Fruit fly (Drosophila melanogaster) whole organism, embryonic: ENCODE results near the gene TM9SF3.

Experiments
- ATbp ChIP-seq: fragments of 200-800 bp; sonication (Bioruptor generic); optimal IDR thresholded peaks from 2 replicates; lab custom pipeline; 2017; ENCODE audit warnings: missing biosample characterization, mild to moderate bottlenecking, missing genetic modification characterization, missing genetic modification reagents
- Awh ChIP-seq: fragments of 200-800 bp; sonication (Bioruptor generic); IDR thresholded peaks from 2 replicates; pipeline ENCODE4, ENCODE4 v1.3.6; 2022; ENCODE audit warnings: missing biosample characterization, missing genetic modification characterization
- B-H2 ChIP-seq: fragments of 200-800 bp; sonication (Bioruptor generic); optimal IDR thresholded peaks from 2 replicates; lab custom pipeline; 2018; ENCODE audit warnings: missing biosample characterization, mild to moderate bottlenecking, missing genetic modification characterization
- CG1024 ChIP-seq: fragments of 200-800 bp; sonication (Bioruptor generic); IDR thresholded peaks from 2 replicates; pipeline ENCODE4 v1.3.6; 2022; ENCODE audit warnings: missing biosample characterization, missing genetic modification characterization
- CG10543 ChIP-seq: fragments of 200-800 bp; sonication (Bioruptor generic); optimal IDR thresholded peaks from 3 replicates; lab custom pipeline; 2017; ENCODE audit warnings: missing biosample characterization, mild to moderate bottlenecking, missing genetic modification characterization, moderate library complexity
- CG14710 ChIP-seq: fragments of 200-800 bp; sonication (Bioruptor generic); optimal IDR thresholded peaks from 3 replicates; lab custom pipeline; 2019; ENCODE audit warnings: missing biosample characterization, mild to moderate bottlenecking, missing genetic modification characterization, moderate library complexity
- CG15269 ChIP-seq: fragments of 200-800 bp; sonication (Bioruptor generic); optimal IDR thresholded peaks from 2 replicates; lab custom pipeline; 2018; ENCODE audit warnings: missing biosample characterization, mild to moderate bottlenecking, missing genetic modification characterization, moderate library complexity
- CG1529 ChIP-seq: fragments of 200-800 bp; sonication (Bioruptor generic); optimal IDR thresholded peaks from 3 replicates; lab custom pipeline; 2018; ENCODE audit warnings: missing biosample characterization, missing genetic modification characterization
- CG1603 ChIP-seq: fragments of 200-800 bp; sonication (Bioruptor generic); optimal IDR thresholded peaks from 2 replicates; lab custom pipeline; 2019; ENCODE audit warnings: missing biosample characterization, mild to moderate bottlenecking, missing genetic modification characterization, moderate library complexity
- CG17612 ChIP-seq: fragments of 200-800 bp; sonication (Bioruptor generic); IDR thresholded peaks from 2 replicates; pipeline ENCODE4 v1.3.6; 2022; ENCODE audit warnings: missing biosample characterization, missing genetic modification characterization
- CG17912 ChIP-seq: fragments of 200-800 bp; sonication (Bioruptor generic); optimal IDR thresholded peaks from 2 replicates; lab custom pipeline; 2018; ENCODE audit warnings: missing biosample characterization, mild to moderate bottlenecking, missing genetic modification characterization
- CG18011 ChIP-seq: fragments of 200-800 bp; sonication (Bioruptor generic); optimal IDR thresholded peaks from 2 replicates; lab custom pipeline; 2017; ENCODE audit warnings: missing biosample characterization, missing genetic modification characterization, mild to moderate bottlenecking, moderate library complexity, missing genotype
- CG18599 ChIP-seq: fragments of 200-800 bp; sonication (Bioruptor generic); optimal IDR thresholded peaks from 3 replicates; lab custom pipeline; 2017; ENCODE audit warnings: missing biosample characterization, missing genetic modification characterization, mild to moderate bottlenecking, moderate library complexity, missing genetic modification reagents
- CG2875 ChIP-seq: fragments of 200-800 bp; sonication (Bioruptor generic); optimal IDR thresholded peaks from 2 replicates; lab custom pipeline; 2017; ENCODE audit warnings: missing biosample characterization, mild to moderate bottlenecking, missing genetic modification characterization, missing genetic modification reagents
- CG4360 ChIP-seq: fragments of 200-800 bp; sonication (Bioruptor generic); IDR thresholded peaks from 2 replicates; pipeline ENCODE4 v1.3.6; 2022; ENCODE audit warnings: missing biosample characterization, missing genetic modification characterization
- CG6272 ChIP-seq: fragments of 200-800 bp; sonication (Bioruptor generic); IDR thresholded peaks from 2 replicates; pipeline ENCODE4 v1.3.6; 2022; ENCODE audit warnings: missing biosample characterization, missing genetic modification characterization
- CG6854 ChIP-seq: fragments of 200-800 bp; sonication (Bioruptor generic); optimal IDR thresholded peaks from 3 replicates; lab custom pipeline; 2017; ENCODE audit warnings: missing biosample characterization, mild to moderate bottlenecking, missing genetic modification characterization
- CG8089 ChIP-seq: fragments of 200-800 bp; sonication (Bioruptor generic); optimal IDR thresholded peaks from 3 replicates; lab custom pipeline; 2016; ENCODE audit warnings: missing biosample characterization, missing genetic modification characterization
- CHES-1-like ChIP-seq: fragments of 200-800 bp; sonication (Bioruptor generic); optimal IDR thresholded peaks from 2 replicates; lab custom pipeline; 2016; ENCODE audit warnings: missing biosample characterization, missing genetic modification characterization
- CrebB ChIP-seq: fragments of 200-800 bp; sonication (Bioruptor generic); optimal IDR thresholded peaks from 3 replicates; lab custom pipeline; 2018; ENCODE audit warnings: missing biosample characterization, mild to moderate bottlenecking, missing genetic modification characterization
- Dad ChIP-seq: fragments of 200-800 bp; sonication (Bioruptor generic); optimal IDR thresholded peaks from 3 replicates; lab custom pipeline; 2016; ENCODE audit warnings: missing biosample characterization, missing genetic modification characterization
- Deaf1 ChIP-seq: fragments of 200-800 bp; optimal IDR thresholded peaks from 3 replicates; lab custom pipeline; 2019; ENCODE audit warnings: missing biosample characterization, mild to moderate bottlenecking, missing genetic modification characterization, moderate library complexity
- Ets97D ChIP-seq: fragments of 200-800 bp; sonication (Bioruptor generic); optimal IDR thresholded peaks from 3 replicates; lab custom pipeline; 2016; ENCODE audit warnings: missing biosample characterization, missing genetic modification characterization
- H15 ChIP-seq: fragments of 200-800 bp; sonication (Bioruptor generic); IDR thresholded peaks from 3 replicates; pipeline ENCODE4 v1.3.6; 2022; ENCODE audit warnings: missing biosample characterization, missing genetic modification characterization
- Lhr ChIP-seq: fragments of 200-800 bp; sonication (Bioruptor generic); optimal IDR thresholded peaks from 3 replicates; lab custom pipeline; 2017; ENCODE audit warnings: mild to moderate bottlenecking, missing biosample characterization, missing genetic modification reagents, missing genetic modification characterization
- MTF-1 ChIP-seq: fragments of 200-800 bp; sonication (Bioruptor generic); optimal IDR thresholded peaks from 2 replicates; lab custom pipeline; 2018; ENCODE audit warnings: missing biosample characterization, mild to moderate bottlenecking, missing genetic modification characterization, borderline replicate concordance
- Nf-YC ChIP-seq: fragments of 200-800 bp; optimal IDR thresholded peaks from 3 replicates; lab custom pipeline; 2019; ENCODE audit warnings: missing biosample characterization, mild to moderate bottlenecking, missing genetic modification characterization, moderate library complexity
- Sry-δ ChIP-seq: fragments of 200-800 bp; sonication (Bioruptor generic); optimal IDR thresholded peaks from 2 replicates; lab custom pipeline; 2016; ENCODE audit warnings: missing biosample characterization, missing genetic modification characterization
- Ssrp ChIP-seq: fragments of 200-800 bp; sonication (Bioruptor generic); optimal IDR thresholded peaks from 2 replicates; lab custom pipeline; 2018; ENCODE audit warnings: missing biosample characterization, mild to moderate bottlenecking, missing genetic modification characterization, moderate library complexity
- Trl ChIP-seq, 3 experiments: fragments of >200 bp in 2 of 3; fragments of 200-800 bp in 1 of 3; sonication (Bioruptor generic) in 1 of 3; optimal IDR thresholded peaks; 2 replicates in 1 of 3; 3 replicates in 2 of 3; lab custom pipeline; 2016 to 2017; ENCODE audit warnings: missing biosample characterization in 1 of 3, missing genetic modification characterization in 1 of 3
- abd-A ChIP-seq: fragments of 200-800 bp; sonication (Bioruptor generic); optimal IDR thresholded peaks from 3 replicates; lab custom pipeline; 2019; ENCODE audit warnings: missing biosample characterization, mild to moderate bottlenecking, missing genetic modification characterization, moderate library complexity
- amos ChIP-seq: fragments of 200-800 bp; sonication (Bioruptor generic); IDR thresholded peaks from 2 replicates; pipeline ENCODE4 v1.3.6; 2022; ENCODE audit warnings: missing biosample characterization, missing genetic modification characterization; ENCODE audit not compliant: partially characterized antibody
- chinmo ChIP-seq: fragments of 200-800 bp; sonication (Bioruptor generic); IDR thresholded peaks from 4 replicates; pipeline ENCODE4 v1.3.6; 2022; ENCODE audit warnings: missing biosample characterization, missing genetic modification characterization; ENCODE audit not compliant: partially characterized antibody
- croc ChIP-seq: fragments of 200-800 bp; sonication (Bioruptor generic); conservative IDR thresholded peaks from 3 replicates; pipeline ENCODE4 v1.3.6; 2022; ENCODE audit warnings: missing biosample characterization, missing genetic modification characterization
- crp ChIP-seq, 2 experiments: fragments of 200-800 bp; sonication (Bioruptor generic); optimal IDR thresholded peaks; 2 replicates in 1 of 2; 3 replicates in 1 of 2; lab custom pipeline; 2017; ENCODE audit warnings: missing biosample characterization in 2 of 2, missing genetic modification characterization in 2 of 2, mild to moderate bottlenecking in 1 of 2, moderate library complexity in 1 of 2
- disco-r ChIP-seq: fragments of 200-800 bp; sonication (Bioruptor generic); optimal IDR thresholded peaks from 2 replicates; lab custom pipeline; 2016; ENCODE audit warnings: missing biosample characterization, missing genetic modification characterization
- emc ChIP-seq: fragments of 200-800 bp; sonication (Bioruptor generic); optimal IDR thresholded peaks from 2 replicates; lab custom pipeline; 2016; ENCODE audit warnings: missing biosample characterization, missing genetic modification characterization
- fd64A ChIP-seq: fragments of 200-800 bp; sonication (Bioruptor generic); optimal IDR thresholded peaks from 3 replicates; lab custom pipeline; 2018; ENCODE audit warnings: missing biosample characterization, mild to moderate bottlenecking, missing genetic modification characterization
- ftz-f1 ChIP-seq: fragments of 200-800 bp; sonication (Bioruptor generic); optimal IDR thresholded peaks from 2 replicates; lab custom pipeline; 2016; ENCODE audit warnings: missing biosample characterization, missing genetic modification characterization
- gsb-n ChIP-seq: fragments of 200-800 bp; sonication (Bioruptor generic); optimal IDR thresholded peaks from 3 replicates; lab custom pipeline; 2018; ENCODE audit warnings: missing biosample characterization, mild to moderate bottlenecking, missing genetic modification characterization
- inv ChIP-seq: fragments of 200-800 bp; sonication (Bioruptor generic); IDR thresholded peaks from 2 replicates; pipeline ENCODE4 v1.3.6; 2022; ENCODE audit warnings: missing biosample characterization, missing genetic modification characterization; ENCODE audit not compliant: partially characterized antibody
- luna ChIP-seq: fragments of 200-800 bp; sonication (Bioruptor generic); optimal IDR thresholded peaks from 2 replicates; lab custom pipeline; 2016; ENCODE audit warnings: missing biosample characterization, missing genetic modification characterization
- mld ChIP-seq: fragments of 200-800 bp; sonication (Bioruptor generic); IDR thresholded peaks from 3 replicates; pipeline ENCODE4 v1.3.6; 2022; ENCODE audit warnings: missing biosample characterization, missing genetic modification characterization; ENCODE audit not compliant: partially characterized antibody
- salm ChIP-seq: fragments of 200-800 bp; sonication (Bioruptor generic); optimal IDR thresholded peaks from 2 replicates; lab custom pipeline; 2018; ENCODE audit warnings: missing biosample characterization, mild to moderate bottlenecking, missing genetic modification characterization
- schlank ChIP-seq: fragments of 200-800 bp; sonication (Bioruptor generic); optimal IDR thresholded peaks from 2 replicates; lab custom pipeline; 2018; ENCODE audit warnings: missing biosample characterization, mild to moderate bottlenecking, missing genetic modification characterization
- ssp ChIP-seq: fragments of 200-800 bp; sonication (Bioruptor generic); IDR thresholded peaks from 2 replicates; pipeline ENCODE4 v1.3.6; 2022; ENCODE audit warnings: missing biosample characterization, missing genetic modification characterization
- sug ChIP-seq: fragments of 200-800 bp; optimal IDR thresholded peaks from 2 replicates; lab custom pipeline; 2019; ENCODE audit warnings: missing biosample characterization, mild to moderate bottlenecking, missing genetic modification characterization, moderate library complexity
- yki ChIP-seq: fragments of >200 bp; optimal IDR thresholded peaks from 3 replicates; lab custom pipeline; 2018

TM9SF3 gene

DNA sequence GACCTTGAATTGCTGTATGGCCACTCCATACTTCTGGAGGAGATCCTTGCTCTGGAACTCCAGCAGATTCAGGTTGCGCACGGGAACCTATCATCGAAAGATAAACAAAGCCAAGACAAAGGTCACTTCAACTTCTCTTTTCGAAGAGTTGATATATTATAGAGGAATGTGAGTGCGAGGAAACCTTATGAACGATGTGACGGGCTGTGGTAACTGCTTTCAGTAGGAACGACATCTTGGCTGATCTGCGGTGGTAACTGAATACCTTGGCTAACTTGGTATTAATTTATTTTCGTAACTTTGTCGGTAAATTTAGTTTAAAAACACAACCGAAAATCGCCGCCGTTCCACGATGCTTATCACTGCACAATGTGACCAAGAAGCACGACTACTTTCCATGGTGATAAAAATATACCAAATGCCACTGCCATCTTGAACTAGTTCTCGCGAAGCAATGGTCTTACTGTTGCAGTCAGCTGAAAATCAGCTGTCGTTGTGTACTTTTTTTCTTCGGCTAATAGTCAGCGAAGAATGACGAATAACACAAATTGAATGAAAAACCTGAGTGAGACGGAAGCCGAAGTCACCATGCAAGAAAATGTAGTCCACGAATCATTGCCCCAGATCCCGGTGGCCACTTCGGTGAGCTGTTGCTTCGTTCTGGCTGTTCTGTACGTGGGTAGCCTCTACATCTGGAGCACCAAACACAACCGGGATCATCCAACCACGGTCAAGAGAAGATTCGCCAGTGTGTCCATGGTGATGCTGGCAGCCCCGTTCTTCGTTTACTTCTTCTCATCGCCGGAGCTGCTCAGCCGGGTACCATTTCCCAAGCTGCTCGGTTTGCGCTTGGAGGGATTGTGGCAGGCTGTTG, 40.2 kb downstream of the TM9SF3 start, which contains the start of the genes ScsbetaG and Sras (continued):
- TF ChIP-seq CG17612 (no peak), CG1024 (GFP tag; lab: Robert Waterston, UW) (no peak), luna (no peak), gsb-n (tag; lab: Kevin White, UChicago) (no peak), amos (GFP tag; lab: Robert Waterston, UW) (peak; percentile 52; the same call in 1 of the 2 replicates), CG8089 (no peak), CG1603 (tag; lab: Kevin White, UChicago) (peak; percentile 65), ftz-f1 (peak; percentile 48), schlank (no peak), chinmo (peak; percentile 49; the same call in 1 of the 4 replicates), CrebB (tag; lab: Kevin White, UChicago) (no peak), CG1529 (GFP tag; lab: Kevin White, UChicago) (no peak), disco-r (GFP tag; lab: Kevin White, UChicago) (no peak), emc (GFP tag; lab: Kevin White, UChicago) (no peak), CG6272 (GFP tag; lab: Robert Waterston, UW) (no peak), ATbp (no peak), Ets97D (GFP tag; lab: Kevin White, UChicago) (peak; percentile 15), CG2875 (GFP tag; lab: Kevin White, UChicago) (no peak), Nf-YC (tag; lab: Kevin White, UChicago) (peak; percentile 1), CG15269 (tag; lab: Kevin White, UChicago) (no peak), Trl (optimal IDR thresholded peaks at IDR 0.05; lab: Kevin White, UChicago) (no peak), Trl (GFP tag; optimal IDR thresholded peaks at IDR 0.05; lab: Kevin White, UChicago) (no peak), CHES-1-like (GFP tag; lab: Kevin White, UChicago) (peak; percentile 6), ssp (GFP tag; lab: Robert Waterston, UW) (no peak), CG10543 (no peak), CG4360 (GFP tag; lab: Robert Waterston, UW) (no peak), Deaf1 (tag; lab: Kevin White, UChicago) (peak; percentile 49), CG18599 (GFP tag; lab: Kevin White, UChicago) (no peak), salm (tag; lab: Kevin White, UChicago) (no peak), CG6854 (GFP tag; lab: Kevin White, UChicago) (no peak), Sry-δ (peak; percentile 4), croc (GFP tag; lab: Robert Waterston, UW) (no peak), abd-A (tag; lab: Kevin White, UChicago) (no peak), inv (GFP tag; lab: Robert Waterston, UW) (no peak), MTF-1 (GFP tag; lab: Kevin White, UChicago) (no peak), Lhr (GFP tag; lab: Kevin White, UChicago) (peak; percentile 43), fd64A (GFP tag; lab: Kevin White, UChicago) (no peak), CG18011 (GFP tag; lab: Kevin White, UChicago) (no peak), CG17912 (GFP tag; lab: Kevin White, UChicago) (no peak), Dad (no peak), H15 (no peak), CG14710 (tag; lab: Kevin White, UChicago) (peak; percentile 24), Ssrp (tag; lab: Kevin White, UChicago) (no peak), Awh (GFP tag; lab: Robert Waterston, UW) (no peak), B-H2 (GFP tag; lab: Kevin White, UChicago) (peak; percentile 11), yki (lab: Kevin White, UChicago) (no peak), mld (no peak), crp (GFP tag; optimal IDR thresholded peaks at IDR 0.05; lab: Kevin White, UChicago) (peak; percentile 95 to 100), sug (no peak)
